Fruit fly (Drosophila melanogaster) whole organism, adult: ENCODE results near the gene Lam.

Source experiments
- CG14711 ChIP-seq: fragments of 200-800 bp; sonication (Bioruptor generic); optimal IDR thresholded peaks from 2 replicates; lab custom pipeline; 2018; ENCODE audit warnings: missing biosample characterization, mild to moderate bottlenecking, missing genetic modification characterization, moderate library complexity
- Clk ChIP-seq: fragments of 200-800 bp; sonication (Bioruptor generic); optimal IDR thresholded peaks from 2 replicates; lab custom pipeline; 2017; ENCODE audit warnings: missing biosample characterization, missing genetic modification characterization
- Hr96 ChIP-seq: fragments of 200-800 bp; sonication (Bioruptor generic); optimal IDR thresholded peaks from 2 replicates; lab custom pipeline; 2016; ENCODE audit warnings: missing biosample characterization, missing genetic modification characterization
- Mnt ChIP-seq: fragments of 200-800 bp; sonication (Bioruptor generic); optimal IDR thresholded peaks from 2 replicates; lab custom pipeline; 2016; ENCODE audit warnings: missing biosample characterization, mild to moderate bottlenecking, missing genetic modification characterization
- kay ChIP-seq: fragments of 200-800 bp; sonication (Bioruptor generic); peaks from one replicate; lab custom pipeline; 2016; ENCODE audit warnings: missing biosample characterization, missing genetic modification characterization, borderline replicate concordance
- ovo ChIP-seq: fragments of 200-800 bp; sonication (Bioruptor generic); optimal IDR thresholded peaks from 2 replicates; lab custom pipeline; 2016; ENCODE audit warnings: missing biosample characterization, missing genetic modification characterization
- pad ChIP-seq: fragments of 200-800 bp; sonication (Bioruptor generic); optimal IDR thresholded peaks from 3 replicates; lab custom pipeline; 2017; ENCODE audit warnings: missing biosample characterization, missing genetic modification characterization, mild to moderate bottlenecking, moderate library complexity, missing genetic modification reagents
- tj ChIP-seq: fragments of 200-800 bp; sonication (Bioruptor generic); optimal IDR thresholded peaks from 3 replicates; lab custom pipeline; 2017; ENCODE audit warnings: missing biosample characterization, mild to moderate bottlenecking, missing genetic modification characterization, moderate library complexity

DNA sequence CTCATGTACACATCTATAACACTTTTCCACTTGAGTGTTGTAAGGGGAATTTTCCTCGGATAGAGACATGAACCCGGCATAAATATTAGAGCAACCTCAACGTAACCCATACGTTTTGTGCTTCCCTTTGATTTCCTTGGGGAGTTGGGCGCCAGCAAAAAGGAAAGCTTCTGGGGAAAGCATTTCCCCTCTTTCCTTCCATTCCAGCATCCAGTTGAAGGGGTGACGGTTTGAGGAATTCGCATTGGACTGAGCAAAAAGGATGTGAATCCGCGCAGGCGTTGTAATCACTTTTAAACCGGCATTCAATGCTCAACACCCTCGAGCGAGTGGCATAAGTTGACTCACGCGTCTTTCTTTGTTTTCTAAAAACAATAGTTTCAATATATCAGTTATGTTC is 27.3 kb upstream of the Lam start:
- TF ChIP-seq ovo (GFP tag; lab: Kevin White, UChicago) (no peak), tj (GFP tag; lab: Kevin White, UChicago) (no peak), kay (GFP tag; lab: Kevin White, UChicago) (no peak), Clk (GFP tag; lab: Kevin White, UChicago) (no peak), CG14711 (tag; lab: Kevin White, UChicago) (no peak), Hr96 (GFP tag; lab: Kevin White, UChicago) (no peak), Mnt (no peak), pad (GFP tag; lab: Kevin White, UChicago) (no peak)
